Fruit fly (Drosophila melanogaster) whole organism, embryonic: ENCODE measurements around the gene CG43136.

Experiments used
- Adf1 ChIP-seq: fragments of 200-800 bp; sonication (Bioruptor generic); IDR thresholded peaks from 2 replicates; pipeline ENCODE4 v1.3.6; 2022; ENCODE audit warnings: missing biosample characterization, missing genetic modification characterization
- CG10209 ChIP-seq: fragments of 200-800 bp; sonication (Bioruptor generic); optimal IDR thresholded peaks from 3 replicates; lab custom pipeline; 2017; ENCODE audit warnings: missing biosample characterization, mild to moderate bottlenecking, missing genetic modification characterization, missing genetic modification reagents
- CG10431 ChIP-seq: fragments of 200-800 bp; sonication (Bioruptor generic); optimal IDR thresholded peaks from 3 replicates; lab custom pipeline; 2018; ENCODE audit warnings: missing biosample characterization, mild to moderate bottlenecking, missing genetic modification characterization
- CG13624 ChIP-seq: fragments of 200-800 bp; sonication (Bioruptor generic); optimal IDR thresholded peaks from 2 replicates; lab custom pipeline; 2016; ENCODE audit warnings: missing biosample characterization, missing genetic modification characterization
- CG15696 ChIP-seq: fragments of 200-800 bp; sonication (Bioruptor generic); optimal IDR thresholded peaks from 2 replicates; lab custom pipeline; 2019; ENCODE audit warnings: missing biosample characterization, mild to moderate bottlenecking, missing genetic modification characterization, moderate library complexity
- CG1602 ChIP-seq: fragments of 200-800 bp; sonication (Bioruptor generic); optimal IDR thresholded peaks from 3 replicates; lab custom pipeline; 2016; ENCODE audit warnings: missing biosample characterization, missing genetic modification characterization
- CG17361 ChIP-seq: fragments of 200-800 bp; sonication (Bioruptor generic); IDR thresholded peaks from 3 replicates; pipeline ENCODE4 v1.3.6; 2022; ENCODE audit warnings: missing biosample characterization, missing genetic modification characterization
- CG2678 ChIP-seq: fragments of 200-800 bp; sonication (Bioruptor generic); optimal IDR thresholded peaks from 3 replicates; lab custom pipeline; 2019; ENCODE audit warnings: missing biosample characterization, mild to moderate bottlenecking, missing genetic modification characterization, moderate library complexity
- CG33557 ChIP-seq: fragments of 200-800 bp; sonication (Bioruptor generic); optimal IDR thresholded peaks from 2 replicates; lab custom pipeline; 2019; ENCODE audit warnings: missing biosample characterization, mild to moderate bottlenecking, missing genetic modification characterization, moderate library complexity
- CG34422 ChIP-seq: fragments of 200-800 bp; sonication (Bioruptor generic); IDR thresholded peaks from 3 replicates; pipeline ENCODE4 v1.3.6; 2022; ENCODE audit warnings: missing biosample characterization, missing genetic modification characterization
- CG3995 ChIP-seq: fragments of 200-800 bp; sonication (Bioruptor generic); optimal IDR thresholded peaks from 3 replicates; lab custom pipeline; 2016; ENCODE audit warnings: missing biosample characterization, missing genetic modification characterization
- CG4360 ChIP-seq: fragments of 200-800 bp; sonication (Bioruptor generic); IDR thresholded peaks from 2 replicates; pipeline ENCODE4 v1.3.6; 2022; ENCODE audit warnings: missing biosample characterization, missing genetic modification characterization
- CG6272 ChIP-seq: fragments of 200-800 bp; sonication (Bioruptor generic); IDR thresholded peaks from 2 replicates; pipeline ENCODE4 v1.3.6; 2022; ENCODE audit warnings: missing biosample characterization, missing genetic modification characterization
- CG7928 ChIP-seq: fragments of 200-800 bp; sonication (Bioruptor generic); optimal IDR thresholded peaks from 2 replicates; lab custom pipeline; 2017; ENCODE audit warnings: missing biosample characterization, mild to moderate bottlenecking, missing genetic modification characterization
- Ets65A ChIP-seq: fragments of 200-800 bp; sonication (Bioruptor generic); peaks from one replicate; lab custom pipeline; 2016; ENCODE audit warnings: missing biosample characterization, missing genetic modification characterization
- HLHmδ ChIP-seq: fragments of 200-800 bp; sonication (Bioruptor generic); optimal IDR thresholded peaks from 2 replicates; lab custom pipeline; 2018; ENCODE audit warnings: missing biosample characterization, mild to moderate bottlenecking, missing genetic modification characterization, moderate library complexity
- Hand ChIP-seq: fragments of 200-800 bp; sonication (Bioruptor generic); optimal IDR thresholded peaks from 2 replicates; lab custom pipeline; 2017; ENCODE audit warnings: mild to moderate bottlenecking, missing biosample characterization, missing genetic modification reagents, missing genetic modification characterization
- Lpt ChIP-seq: fragments of >200 bp; optimal IDR thresholded peaks from 2 replicates; lab custom pipeline; 2018; ENCODE audit warnings: missing biosample characterization, missing genetic modification characterization
- NC2β ChIP-seq: fragments of 200-800 bp; sonication (Bioruptor generic); optimal IDR thresholded peaks from 2 replicates; lab custom pipeline; 2016; ENCODE audit warnings: missing biosample characterization, missing genetic modification characterization
- NK7.1 ChIP-seq: fragments of 200-800 bp; sonication (Bioruptor generic); optimal IDR thresholded peaks from 3 replicates; lab custom pipeline; 2016; ENCODE audit warnings: missing biosample characterization, missing genetic modification characterization
- Rx ChIP-seq: fragments of 200-800 bp; sonication (Bioruptor generic); IDR thresholded peaks from 2 replicates; pipeline ENCODE4 v1.3.6; 2022; ENCODE audit warnings: missing biosample characterization, missing genetic modification characterization
- TFAM ChIP-seq: fragments of 200-800 bp; sonication (Bioruptor generic); optimal IDR thresholded peaks from 2 replicates; lab custom pipeline; 2017; ENCODE audit warnings: missing biosample characterization, missing genetic modification characterization, inconsistent platforms
- Usf ChIP-seq: fragments of 200-800 bp; sonication (Bioruptor generic); optimal IDR thresholded peaks from 2 replicates; lab custom pipeline; 2017; ENCODE audit warnings: missing genotype, missing biosample characterization, missing genetic modification characterization
- ab ChIP-seq: fragments of 200-800 bp; sonication (Bioruptor generic); optimal IDR thresholded peaks from 2 replicates; lab custom pipeline; 2016; ENCODE audit warnings: missing biosample characterization, missing genetic modification characterization
- ac ChIP-seq: fragments of 200-800 bp; sonication (Bioruptor generic); optimal IDR thresholded peaks from 3 replicates; lab custom pipeline; 2017; ENCODE audit warnings: missing biosample characterization, mild to moderate bottlenecking, missing genetic modification characterization
- btn ChIP-seq: fragments of 200-800 bp; sonication (Bioruptor generic); optimal IDR thresholded peaks from 2 replicates; lab custom pipeline; 2016; ENCODE audit warnings: missing biosample characterization, missing genetic modification characterization
- crc ChIP-seq: fragments of 200-800 bp; sonication (Bioruptor generic); optimal IDR thresholded peaks from 2 replicates; lab custom pipeline; 2016; ENCODE audit warnings: missing biosample characterization, missing genetic modification characterization
- dan ChIP-seq: fragments of 200-800 bp; sonication (Bioruptor generic); IDR thresholded peaks from 2 replicates; pipeline ENCODE4 v1.3.6; 2022; ENCODE audit warnings: missing biosample characterization, missing genetic modification characterization
- dm ChIP-seq: fragments of 200-800 bp; sonication (Bioruptor generic); optimal IDR thresholded peaks from 3 replicates; lab custom pipeline; 2016; ENCODE audit warnings: missing biosample characterization, missing genetic modification characterization
- dmrt11E ChIP-seq: fragments of 200-800 bp; sonication (Bioruptor generic); optimal IDR thresholded peaks from 3 replicates; lab custom pipeline; 2018; ENCODE audit warnings: missing biosample characterization, mild to moderate bottlenecking, missing genetic modification characterization, moderate library complexity
- dmrt99B ChIP-seq: fragments of 200-800 bp; sonication (Bioruptor generic); optimal IDR thresholded peaks from 2 replicates; lab custom pipeline; 2018; ENCODE audit warnings: missing biosample characterization, mild to moderate bottlenecking, missing genetic modification characterization, moderate library complexity
- dysf ChIP-seq: fragments of 200-800 bp; sonication (Bioruptor generic); IDR thresholded peaks from 3 replicates; pipeline ENCODE4 v1.3.6; 2022; ENCODE audit warnings: missing biosample characterization, missing genetic modification characterization
- ewg ChIP-seq: fragments of 200-800 bp; sonication (Bioruptor generic); optimal IDR thresholded peaks from 3 replicates; lab custom pipeline; 2017; ENCODE audit warnings: mild to moderate bottlenecking, missing biosample characterization, missing genetic modification reagents, missing genetic modification characterization
- ham ChIP-seq: fragments of 200-800 bp; sonication (Bioruptor generic); IDR thresholded peaks from 2 replicates; pipeline ENCODE4 v1.3.6; 2022; ENCODE audit warnings: missing biosample characterization, missing genetic modification characterization
- jigr1 ChIP-seq: fragments of 200-800 bp; sonication (Bioruptor generic); IDR thresholded peaks from 3 replicates; pipeline ENCODE4 v1.3.6; 2022; ENCODE audit warnings: missing biosample characterization, missing genetic modification characterization
- nerfin-1 ChIP-seq: fragments of 200-800 bp; sonication (Bioruptor generic); optimal IDR thresholded peaks from 3 replicates; lab custom pipeline; 2019; ENCODE audit warnings: missing biosample characterization, mild to moderate bottlenecking, missing genetic modification characterization, moderate library complexity
- p53 ChIP-seq: fragments of 200-800 bp; sonication (Bioruptor generic); optimal IDR thresholded peaks from 2 replicates; lab custom pipeline; 2016; ENCODE audit warnings: missing biosample characterization, missing genetic modification characterization
- pan ChIP-seq, 4 experiments: fragments of >200 bp in 3 of 4; fragments of 200-800 bp in 1 of 4; sonication (Bioruptor generic) in 1 of 4; optimal IDR thresholded peaks in 3 of 4; IDR thresholded peaks in 1 of 4; 2 replicates each; pipeline versions ENCODE4 v1.3.6 to Lab custom; 2017 to 2022; ENCODE audit warnings: missing biosample characterization in 2 of 4, missing genetic modification characterization in 2 of 4, mixed read lengths in 1 of 4
- peb ChIP-seq: fragments of 200-800 bp; sonication (Bioruptor generic); IDR thresholded peaks from 2 replicates; pipeline ENCODE4 v1.3.6; 2022; ENCODE audit warnings: missing biosample characterization, missing genetic modification characterization
- pum ChIP-seq: fragments of 200-800 bp; sonication (Bioruptor generic); optimal IDR thresholded peaks from 2 replicates; lab custom pipeline; 2016; ENCODE audit warnings: missing biosample characterization, missing genetic modification characterization
- row ChIP-seq: fragments of 200-800 bp; sonication (Bioruptor generic); IDR thresholded peaks from 3 replicates; pipeline ENCODE4 v1.3.6; 2022; ENCODE audit warnings: missing biosample characterization, missing genetic modification characterization
- sna ChIP-seq: fragments of 200-800 bp; sonication (Bioruptor generic); IDR thresholded peaks from 2 replicates; pipeline ENCODE4 v1.3.6; 2022; ENCODE audit warnings: missing biosample characterization, missing genetic modification characterization; ENCODE audit not compliant: partially characterized antibody
- stwl ChIP-seq: fragments of 200-800 bp; sonication (Bioruptor generic); optimal IDR thresholded peaks from 3 replicates; lab custom pipeline; 2018; ENCODE audit warnings: missing biosample characterization, mild to moderate bottlenecking, missing genetic modification characterization, moderate library complexity
- tna ChIP-seq: fragments of 200-800 bp; sonication (Bioruptor generic); IDR thresholded peaks from 2 replicates; pipeline ENCODE4 v1.3.6; 2022; ENCODE audit warnings: missing biosample characterization, missing genetic modification characterization; ENCODE audit not compliant: partially characterized antibody
- zfh1 ChIP-seq: fragments of 200-800 bp; sonication (Bioruptor generic); IDR thresholded peaks from 3 replicates; pipeline ENCODE4 v1.3.6; 2022; ENCODE audit warnings: missing biosample characterization, missing genetic modification characterization

CG43136 gene

DNA sequence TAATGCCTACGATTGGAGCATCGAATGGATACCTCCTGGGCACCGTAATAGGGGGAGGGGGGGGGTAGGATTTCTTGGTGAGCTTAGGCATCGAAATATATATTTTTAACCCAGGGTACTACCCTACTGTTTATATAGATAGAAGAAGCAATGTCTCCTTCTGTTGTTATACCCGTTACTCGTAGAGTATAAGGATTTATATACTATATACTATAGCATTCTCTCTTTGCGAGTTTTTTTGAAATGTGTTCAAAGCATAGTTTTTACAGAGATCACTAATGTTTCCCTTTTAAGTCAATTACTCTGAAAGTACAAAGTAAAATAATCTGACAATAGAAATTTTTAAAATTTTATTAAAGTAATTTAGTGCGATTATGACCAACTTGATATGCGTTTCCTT, at the start of gene CG43136:
Gene CG43136 (plus strand): TSS at position 301 of the 400 bp plus-strand sequence.
- TF ChIP-seq row: no peak
- TF ChIP-seq Rx: no peak
- no peak for TF ChIP-seq Usf
- no peak for TF ChIP-seq CG2678 (tag; lab: Kevin White, UChicago)
- no peak for TF ChIP-seq NC2β (GFP tag; lab: Kevin White, UChicago)
- TF ChIP-seq stwl (tag; lab: Kevin White, UChicago): no peak

DNA sequence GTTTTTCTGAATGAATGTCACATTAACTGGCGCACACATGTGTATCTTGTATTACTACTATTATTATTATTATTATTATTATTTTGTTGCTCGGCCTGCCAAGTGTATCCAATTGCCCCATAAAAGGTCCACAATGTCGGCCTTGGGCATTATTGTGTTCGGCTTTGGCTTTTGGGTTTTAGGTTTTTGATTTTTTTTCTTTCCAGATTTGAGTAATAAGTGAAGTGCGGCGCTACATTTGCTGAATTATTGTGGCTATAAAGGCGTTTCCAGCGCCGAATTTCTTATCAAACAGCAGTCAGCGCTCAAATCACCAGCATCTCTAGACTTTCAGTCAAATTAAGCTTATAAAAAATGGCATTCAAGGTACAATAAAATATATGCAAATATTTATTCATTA, 49.2 kb upstream of the CG43136 start, which contains the start of gene Cpr5C:
Gene Cpr5C (plus strand): TSS at position 301 of the 400 bp plus-strand sequence.
- TF ChIP-seq dysf (GFP tag; lab: Robert Waterston, UW) (no peak), CG7928 (GFP tag; lab: Kevin White, UChicago) (no peak), CG13624 (GFP tag; lab: Kevin White, UChicago) (no peak), ac (GFP tag; lab: Kevin White, UChicago) (no peak), CG34422 (no peak), tna (no peak), Hand (GFP tag; lab: Kevin White, UChicago) (no peak), dm (GFP tag; lab: Kevin White, UChicago) (no peak), jigr1 (GFP tag; lab: Robert Waterston, UW) (no peak), TFAM (GFP tag; lab: Kevin White, UChicago) (no peak), CG10431 (GFP tag; lab: Kevin White, UChicago) (no peak), CG17361 (GFP tag; lab: Robert Waterston, UW) (no peak), crc (GFP tag; lab: Kevin White, UChicago) (no peak), ewg (GFP tag; lab: Kevin White, UChicago) (no peak)

DNA sequence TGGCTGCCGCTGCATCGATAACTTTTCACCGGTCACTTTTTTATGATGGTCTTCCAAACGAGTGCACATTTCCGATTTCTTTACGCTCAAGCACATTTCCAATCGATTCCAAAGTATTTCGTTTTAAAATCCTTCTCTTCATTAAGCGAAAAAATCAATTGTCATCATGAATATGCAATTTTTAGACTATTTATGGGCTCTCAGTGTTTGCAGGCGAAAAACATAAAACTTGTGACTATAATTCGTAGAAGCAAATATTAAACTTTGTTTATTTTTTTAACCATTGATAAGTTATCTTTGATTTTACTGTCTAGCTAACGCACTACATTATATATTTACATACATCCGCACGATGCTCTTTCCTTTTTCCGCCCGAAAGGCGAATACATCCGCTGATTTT, 44.9 kb upstream of the CG43136 start, which contains the start of gene Prosbeta2R1:
Gene Prosbeta2R1 (plus strand): TSS at position 301 of the 400 bp plus-strand sequence.
- TF ChIP-seq p53 (no peak), CG15696 (tag; lab: Kevin White, UChicago) (no peak), HLHmδ (GFP tag; lab: Kevin White, UChicago) (no peak), peb (no peak), btn (GFP tag; lab: Kevin White, UChicago) (no peak), dmrt11E (no peak), CG10209 (GFP tag; lab: Kevin White, UChicago) (no peak), CG6272 (GFP tag; lab: Robert Waterston, UW) (no peak), CG4360 (GFP tag; lab: Robert Waterston, UW) (no peak), CG1602 (GFP tag; lab: Kevin White, UChicago) (no peak), pan (optimal IDR thresholded peaks at IDR 0.05; lab: Kevin White, UChicago) (no peak), pan (GFP tag; optimal IDR thresholded peaks at IDR 0.05 in 1 of 2, IDR thresholded peaks at IDR 0.05 in 1 of 2) (no peak), ab (no peak)

DNA sequence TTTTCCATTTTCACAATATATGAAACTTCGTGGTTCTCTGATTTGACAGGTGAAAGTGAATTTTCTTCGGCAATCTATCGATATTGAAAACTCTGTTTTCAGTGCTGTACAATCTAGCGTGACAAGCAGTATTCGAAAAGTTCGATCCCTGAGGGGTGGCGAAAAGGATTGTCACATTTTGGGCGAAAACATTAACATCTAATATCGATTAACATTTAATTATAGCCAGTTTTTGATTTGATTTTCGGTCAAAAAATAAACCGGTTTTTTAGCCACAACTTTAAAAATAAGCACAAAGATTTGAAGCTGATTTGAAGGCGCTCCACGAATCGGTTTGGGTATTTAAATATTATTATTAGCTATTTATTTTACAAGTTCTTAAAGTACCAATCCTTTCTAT, 40.7 kb upstream of the CG43136 start, which contains the start of gene CG44329:
Gene CG44329 (minus strand): TSS at position 101 of the 400 bp plus-strand sequence.
- no peak for TF ChIP-seq CG3995 (GFP tag; lab: Kevin White, UChicago)
- TF ChIP-seq sna (GFP tag; lab: Robert Waterston, UW): no peak
- TF ChIP-seq Adf1: no peak
- no peak for TF ChIP-seq Ets65A (GFP tag; lab: Kevin White, UChicago)
- TF ChIP-seq dan (GFP tag; lab: Robert Waterston, UW): no peak
- TF ChIP-seq ham (GFP tag; lab: Robert Waterston, UW): no peak
- no peak for TF ChIP-seq NK7.1
- no peak for TF ChIP-seq CG33557 (GFP tag; lab: Kevin White, UChicago)
- no peak for TF ChIP-seq Usf
- no peak for TF ChIP-seq row
- no peak for TF ChIP-seq zfh1 (GFP tag; lab: Robert Waterston, UW)
- no peak for TF ChIP-seq nerfin-1
- no peak for TF ChIP-seq pum
- TF ChIP-seq dmrt99B (tag; lab: Kevin White, UChicago): no peak
- TF ChIP-seq Lpt (GFP tag; lab: Kevin White, UChicago): no peak
